Worm (Caenorhabditis elegans): ENCODE data around the gene rps-1.

rps-1 gene

ce11 chrIII:4504934-4505484 is 29.3 kb downstream of the rps-1 start:
- no peak for TF ChIP-seq ama-1 (optimal IDR thresholded peaks at IDR 0.05)
- TF ChIP-seq mab-5 (tag; optimal IDR thresholded peaks at IDR 0.05) = no peak
- no peak for TF ChIP-seq Y55F3AM.14 (GFP tag; optimal IDR thresholded peaks at IDR 0.05)
- no peak for TF ChIP-seq gmeb-1 (tag; optimal IDR thresholded peaks at IDR 0.05)
- peak; percentile 74 for TF ChIP-seq nhr-25 (tag; optimal IDR thresholded peaks at IDR 0.05)
- TF ChIP-seq peb-1 (tag; optimal IDR thresholded peaks at IDR 0.05) = no peak
- no peak for TF ChIP-seq unc-62 (GFP tag; optimal IDR thresholded peaks at IDR 0.05)
- no peak for TF ChIP-seq elt-3 (tag; optimal IDR thresholded peaks at IDR 0.05)
- TF ChIP-seq nhr-6 (tag; optimal IDR thresholded peaks at IDR 0.05) = no peak
- TF ChIP-seq sma-9 (GFP tag; optimal IDR thresholded peaks at IDR 0.05) = no peak
- no peak for TF ChIP-seq sma-9 (tag; optimal IDR thresholded peaks at IDR 0.05)
- TF ChIP-seq ztf-11 (tag; optimal IDR thresholded peaks at IDR 0.05) = no peak
- TF ChIP-seq blmp-1 (tag; optimal IDR thresholded peaks at IDR 0.05; ENCODE audit: insufficient read depth) = peak; percentile 56

- no peak for TF ChIP-seq sma-9 (GFP tag; optimal IDR thresholded peaks at IDR 0.05)
- TF ChIP-seq sma-9 (tag; optimal IDR thresholded peaks at IDR 0.05) = no peak
- TF ChIP-seq nhr-21 (tag; optimal IDR thresholded peaks at IDR 0.05) = no peak
- TF ChIP-seq nhr-10 (tag; optimal IDR thresholded peaks at IDR 0.05) = no peak
- TF ChIP-seq nhr-129 (tag; optimal IDR thresholded peaks at IDR 0.05) = peak; percentile 72
- no peak for TF ChIP-seq lin-39 (tag; optimal IDR thresholded peaks at IDR 0.05)
- TF ChIP-seq sem-4 (tag; optimal IDR thresholded peaks at IDR 0.05) = peak; percentile 59
- peak; percentile 20 for TF ChIP-seq lin-11 (tag; optimal IDR thresholded peaks at IDR 0.05)
- TF ChIP-seq unc-39 (tag; optimal IDR thresholded peaks at IDR 0.05) = peak; percentile 42
- TF ChIP-seq crh-2 (tag; optimal IDR thresholded peaks at IDR 0.05) = no peak
- no peak for TF ChIP-seq ceh-82 (tag; optimal IDR thresholded peaks at IDR 0.05)
- TF ChIP-seq fos-1 (tag; optimal IDR thresholded peaks at IDR 0.05) = no peak
- no peak for TF ChIP-seq nhr-77 (tag; optimal IDR thresholded peaks at IDR 0.05)
- TF ChIP-seq ztf-4 (tag; optimal IDR thresholded peaks at IDR 0.05) = peak; percentile 1
- no peak for TF ChIP-seq blmp-1 (tag; optimal IDR thresholded peaks at IDR 0.05; ENCODE audit: insufficient read depth)
- TF ChIP-seq unc-62 (GFP tag; optimal IDR thresholded peaks at IDR 0.05) = no peak
- no peak for TF ChIP-seq nhr-11 (tag; optimal IDR thresholded peaks at IDR 0.05)
- TF ChIP-seq skn-1 (tag; optimal IDR thresholded peaks at IDR 0.05) = no peak
- TF ChIP-seq lsy-2 (tag; optimal IDR thresholded peaks at IDR 0.05) = peak; percentile 29 to 58
- peak; percentile 22 for TF ChIP-seq C34F6.9 (tag; optimal IDR thresholded peaks at IDR 0.05)
- no peak for TF ChIP-seq ztf-11 (tag; optimal IDR thresholded peaks at IDR 0.05)
- TF ChIP-seq nhr-6 (tag; optimal IDR thresholded peaks at IDR 0.05) = no peak
- TF ChIP-seq elt-3 (tag; optimal IDR thresholded peaks at IDR 0.05) = no peak
- TF ChIP-seq egl-27 (tag; optimal IDR thresholded peaks at IDR 0.05) = no peak
- peak; percentile 32 for TF ChIP-seq unc-55 (GFP tag; optimal IDR thresholded peaks at IDR 0.05)
- no peak for TF ChIP-seq ztf-1 (GFP tag; conservative IDR thresholded peaks at IDR 0.05)
- TF ChIP-seq mbf-1 (tag; optimal IDR thresholded peaks at IDR 0.05) = no peak
- TF ChIP-seq ama-1 (optimal IDR thresholded peaks at IDR 0.05) = no peak
- no peak for TF ChIP-seq Y55F3AM.14 (GFP tag; optimal IDR thresholded peaks at IDR 0.05)
- peak; percentile 57 for TF ChIP-seq F13H6.1 (tag; optimal IDR thresholded peaks at IDR 0.05)
- no peak for TF ChIP-seq sma-3 (GFP tag; optimal IDR thresholded peaks at IDR 0.05)
- TF ChIP-seq lin-13 (GFP tag; optimal IDR thresholded peaks at IDR 0.05) = no peak
- no peak for TF ChIP-seq aly-2 (tag; optimal IDR thresholded peaks at IDR 0.05)
- no peak for TF ChIP-seq elt-1 (tag; optimal IDR thresholded peaks at IDR 0.05)
- no peak for TF ChIP-seq nhr-237 (tag; optimal IDR thresholded peaks at IDR 0.05)
- TF ChIP-seq nhr-23 (tag; optimal IDR thresholded peaks at IDR 0.05) = no peak
- TF ChIP-seq dmd-4 (tag; optimal IDR thresholded peaks at IDR 0.05) = no peak
- TF ChIP-seq alr-1 (tag; optimal IDR thresholded peaks at IDR 0.05) = peak; percentile 23
- no peak for TF ChIP-seq mab-5 (tag; optimal IDR thresholded peaks at IDR 0.05)
- no peak for TF ChIP-seq gmeb-1 (tag; optimal IDR thresholded peaks at IDR 0.05)
- no peak for TF ChIP-seq peb-1 (tag; optimal IDR thresholded peaks at IDR 0.05)
- peak; percentile 45 for TF ChIP-seq zag-1 (tag; optimal IDR thresholded peaks at IDR 0.05)
- no peak for TF ChIP-seq nhr-12 (tag; optimal IDR thresholded peaks at IDR 0.05)
- no peak for TF ChIP-seq ZK546.5 (tag; optimal IDR thresholded peaks at IDR 0.05)
- no peak for TF ChIP-seq ceh-16 (tag; optimal IDR thresholded peaks at IDR 0.05)
- no peak for TF ChIP-seq nhr-25 (tag; optimal IDR thresholded peaks at IDR 0.05)
- TF ChIP-seq mdl-1 (tag; optimal IDR thresholded peaks at IDR 0.05) = no peak
- no peak for TF ChIP-seq snpc-4 (tag; optimal IDR thresholded peaks at IDR 0.05)
- no peak for TF ChIP-seq R02D3.7 (tag; optimal IDR thresholded peaks at IDR 0.05)
Measured at ce11 chrIII:4505726-4506125, 30.0 kb downstream of the rps-1 start.
